Worm (Caenorhabditis elegans) whole organism, L4 larva: ENCODE measurements around the gene ptr-1.

Source experiments
- F10B5.3 ChIP-seq: sonication (generic microtip); optimal IDR thresholded peaks from 2 replicates; lab custom pipeline; 2016; ENCODE audit warnings: mild to moderate bottlenecking, missing genetic modification characterization, missing compliant biosample characterization
- F44E2.7 ChIP-seq: fragments of 200-800 bp; sonication (Bioruptor generic); IDR thresholded peaks from 2 replicates; pipeline ENCODE4 v2.1.2; 2022; ENCODE audit warnings: missing genetic modification characterization, missing compliant biosample characterization
- ZK337.2 ChIP-seq: fragments of 200-800 bp; sonication (Bioruptor generic); IDR thresholded peaks from 2 replicates; pipeline ENCODE4 v1.3.6; 2022; ENCODE audit warnings: missing genetic modification reagents, missing genetic modification characterization, missing compliant biosample characterization
- aha-1 ChIP-seq: fragments of 150-350 bp; peaks from one replicate; lab custom pipeline; 2014; ENCODE audit warnings: missing biosample characterization, missing genetic modification characterization
- arid-1 ChIP-seq: fragments of 200-800 bp; sonication (Bioruptor generic); conservative IDR thresholded peaks from 2 replicates; pipeline ENCODE4 v1.3.6; 2022; ENCODE audit warnings: missing genetic modification reagents, missing genetic modification characterization, missing compliant biosample characterization
- ceh-32 ChIP-seq: sonication (generic microtip); optimal IDR thresholded peaks from 2 replicates; lab custom pipeline; 2016; ENCODE audit warnings: mild to moderate bottlenecking, missing genetic modification characterization, missing compliant biosample characterization; ENCODE audit not compliant: poor library complexity
- ceh-44 ChIP-seq: fragments of 200-800 bp; sonication (Bioruptor generic); IDR thresholded peaks from 2 replicates; pipeline ENCODE4 v1.3.6; 2022; ENCODE audit warnings: missing genetic modification reagents, missing genetic modification characterization, missing compliant biosample characterization
- ctbp-1 ChIP-seq: fragments of 200-800 bp; sonication (Bioruptor generic); IDR thresholded peaks from 2 replicates; pipeline ENCODE4 v1.3.6; 2022; ENCODE audit warnings: missing genetic modification reagents, missing genetic modification characterization, missing compliant biosample characterization
- daf-8 ChIP-seq: fragments of 200-800 bp; sonication (Bioruptor generic); IDR thresholded peaks from 2 replicates; pipeline ENCODE4 v1.3.6; 2022; ENCODE audit warnings: missing genetic modification characterization, missing compliant biosample characterization
- dmd-9 ChIP-seq: fragments of 200-800 bp; sonication (Bioruptor generic); IDR thresholded peaks from 2 replicates; pipeline ENCODE4 v1.3.6; 2022; ENCODE audit warnings: missing genetic modification reagents, missing genetic modification characterization, missing compliant biosample characterization
- egl-43 ChIP-seq: fragments of 200-800 bp; sonication (Bioruptor generic); IDR thresholded peaks from 2 replicates; pipeline ENCODE4 v1.3.6; 2022; ENCODE audit warnings: missing genetic modification reagents, missing genetic modification characterization, missing compliant biosample characterization
- gei-8 ChIP-seq: fragments of 200-800 bp; sonication (Bioruptor generic); optimal IDR thresholded peaks from 2 replicates; lab custom pipeline; 2018; ENCODE audit warnings: mild to moderate bottlenecking, missing genetic modification characterization, missing compliant biosample characterization
- hmg-1.1 ChIP-seq: fragments of 200-800 bp; sonication (Bioruptor generic); IDR thresholded peaks from 2 replicates; pipeline ENCODE4 v1.3.6; 2022; ENCODE audit warnings: missing genetic modification reagents, missing genetic modification characterization, missing compliant biosample characterization
- lim-7 ChIP-seq: fragments of 200-800 bp; sonication (Bioruptor generic); IDR thresholded peaks from 2 replicates; pipeline ENCODE4 v1.3.6; 2022; ENCODE audit warnings: missing genetic modification characterization, missing compliant biosample characterization
- lin-1 ChIP-seq: fragments of 200-800 bp; sonication (Bioruptor generic); IDR thresholded peaks from 2 replicates; pipeline ENCODE4 v1.3.6; 2022; ENCODE audit warnings: missing genetic modification reagents, missing genetic modification characterization, missing compliant biosample characterization
- lin-15B ChIP-seq: fragments of 150-350 bp; sonication (generic microtip); optimal IDR thresholded peaks from 3 replicates; lab custom pipeline; 2014; ENCODE audit warnings: missing biosample characterization, missing genetic modification characterization
- lin-39 ChIP-seq: fragments of 150-350 bp; optimal IDR thresholded peaks from 2 replicates; lab custom pipeline; 2014; ENCODE audit warnings: missing biosample characterization, missing genetic modification reagents, missing genetic modification characterization
- mdl-1 ChIP-seq, 2 experiments: fragments of 150-350 bp in 1 of 2; sonication (generic microtip) in 1 of 2; optimal IDR thresholded peaks; 2 replicates each; lab custom pipeline; 2014 to 2017; ENCODE audit warnings: missing biosample characterization in 2 of 2, missing genetic modification characterization in 2 of 2
- mes-2 ChIP-seq: sonication (generic microtip); optimal IDR thresholded peaks from 2 replicates; lab custom pipeline; 2016; ENCODE audit warnings: missing genotype, mild to moderate bottlenecking, missing genetic modification characterization, missing compliant biosample characterization; ENCODE audit not compliant: poor library complexity, severe bottlenecking
- mxl-3 ChIP-seq: fragments of 200-800 bp; sonication (Bioruptor generic); optimal IDR thresholded peaks from 2 replicates; lab custom pipeline; 2018; ENCODE audit warnings: mild to moderate bottlenecking, missing genetic modification characterization, missing compliant biosample characterization
- nhr-102 ChIP-seq: sonication (generic microtip); optimal IDR thresholded peaks from 2 replicates; lab custom pipeline; 2016; ENCODE audit warnings: mild to moderate bottlenecking, missing genetic modification characterization, moderate library complexity, missing compliant biosample characterization
- nhr-111 ChIP-seq: fragments of 200-800 bp; sonication (Bioruptor generic); optimal IDR thresholded peaks from 2 replicates; lab custom pipeline; 2018; ENCODE audit warnings: mild to moderate bottlenecking, missing genetic modification characterization, missing compliant biosample characterization
- nhr-48 ChIP-seq: sonication (generic microtip); optimal IDR thresholded peaks from 2 replicates; lab custom pipeline; 2016; ENCODE audit warnings: mild to moderate bottlenecking, missing genetic modification characterization, missing compliant biosample characterization
- set-16 ChIP-seq: fragments of 200-800 bp; sonication (Bioruptor generic); IDR thresholded peaks from 2 replicates; pipeline ENCODE4 v1.3.6; 2022; ENCODE audit warnings: missing genetic modification reagents, missing genetic modification characterization, missing compliant biosample characterization
- snpc-1.2 ChIP-seq: fragments of 200-800 bp; sonication (Bioruptor generic); IDR thresholded peaks from 2 replicates; pipeline ENCODE4 v1.3.6; 2022; ENCODE audit warnings: missing genetic modification reagents, missing genetic modification characterization, missing compliant biosample characterization
- tra-1 ChIP-seq: fragments of 200-800 bp; sonication (Bioruptor generic); IDR thresholded peaks from 2 replicates; pipeline ENCODE4 v1.3.6; 2022; ENCODE audit warnings: missing genetic modification reagents, missing genetic modification characterization, missing compliant biosample characterization
- unc-62 ChIP-seq, 3 experiments: fragments of 150-350 bp in 1 of 3; sonication (generic microtip); optimal IDR thresholded peaks in 2 of 3; peaks in 1 of 3; 1 replicate in 1 of 3; 2 replicates in 2 of 3; lab custom pipeline; 2014 to 2017; ENCODE audit warnings: missing biosample characterization in 3 of 3, missing genetic modification characterization in 3 of 3, missing genetic modification reagents in 3 of 3, missing genotype in 1 of 3

The ptr-1 gene

DNA sequence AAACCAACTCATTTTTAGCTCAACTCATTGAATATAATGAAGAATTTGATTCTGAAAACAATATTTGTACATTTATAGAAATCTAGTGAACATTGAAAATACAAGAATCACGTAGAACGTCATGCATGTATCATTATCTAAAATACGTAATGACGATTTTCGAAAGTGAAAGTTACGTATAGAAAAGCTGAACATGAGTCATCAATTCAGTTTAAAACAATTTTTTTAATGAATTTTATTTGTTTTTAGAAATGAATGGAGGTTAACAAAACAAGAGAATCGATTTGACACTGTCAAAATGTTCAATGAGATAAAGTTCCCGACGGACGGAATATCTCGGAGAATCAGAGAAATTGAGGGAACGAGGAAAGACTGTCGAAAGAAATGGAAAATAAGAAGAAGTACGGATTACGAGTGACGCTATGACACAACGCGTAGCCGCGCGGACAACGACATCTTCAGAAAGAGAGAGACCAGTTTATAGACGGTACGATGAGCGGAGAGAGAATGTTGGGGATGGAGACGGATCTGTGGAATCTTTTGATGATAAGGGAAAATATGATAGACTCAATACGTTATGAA is at the start of gene ptr-1:
Gene ptr-1, minus strand, starts transcription at position 51 of the 582 bp plus-strand sequence.
- TF ChIP-seq dmd-9 (GFP tag; lab: Robert Waterston, UW), result no peak
- TF ChIP-seq, all 104 proteins: peak for 0

DNA sequence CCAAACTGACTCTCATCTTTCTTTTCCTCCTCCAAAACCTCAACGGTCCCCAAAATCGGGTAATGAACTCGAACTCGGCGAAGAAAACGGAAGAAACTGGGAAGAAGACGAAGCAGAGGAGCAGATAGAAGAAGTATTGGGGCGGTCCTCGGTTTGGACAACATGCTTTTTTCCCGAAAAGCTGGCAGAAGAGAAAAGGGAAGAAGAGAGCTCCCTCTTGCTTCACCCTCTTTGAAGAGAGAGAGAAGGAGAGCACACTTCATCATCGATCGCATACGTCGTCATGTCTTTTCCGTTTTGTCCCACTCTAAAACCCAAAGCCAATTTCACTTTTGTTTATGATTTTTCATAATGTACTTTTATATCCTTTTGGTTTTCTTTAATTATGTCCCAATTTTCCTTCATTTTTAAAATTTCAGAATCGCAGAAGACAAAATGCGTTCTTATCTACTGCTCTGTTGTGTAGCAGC is 44.2 kb upstream of the ptr-1 start, which contains the start of gene F07C3.2:
Gene F07C3.2, plus strand, starts transcription at position 420 of the 470 bp plus-strand sequence.
- TF ChIP-seq nhr-111 (GFP tag; lab: Kevin White, UChicago), result no peak
- TF ChIP-seq mes-2 (tag; lab: Kevin White, UChicago), result no peak
- peak; percentile 39; the same call in 1 of the 2 replicates for TF ChIP-seq hmg-1.1 (GFP tag; lab: Robert Waterston, UW)
- 0 out of 2 replicates have a peak, but pooled peaks have one; percentile 34 for TF ChIP-seq ctbp-1 (GFP tag; lab: Robert Waterston, UW)
- peak in 1 of 2 experiments; percentile 1 for TF ChIP-seq unc-62 (GFP tag; optimal IDR thresholded peaks at IDR 0.05 in 1 of 2; lab: Kevin White, UChicago)
- no peak for TF ChIP-seq unc-62 (tag; optimal IDR thresholded peaks at IDR 0.05; lab: Kevin White, UChicago)
- TF ChIP-seq tra-1 (GFP tag; lab: Robert Waterston, UW), result 0 out of 2 replicates have a peak, but pooled peaks have one; percentile 15
- TF ChIP-seq, all 104 proteins: peak for 4

DNA sequence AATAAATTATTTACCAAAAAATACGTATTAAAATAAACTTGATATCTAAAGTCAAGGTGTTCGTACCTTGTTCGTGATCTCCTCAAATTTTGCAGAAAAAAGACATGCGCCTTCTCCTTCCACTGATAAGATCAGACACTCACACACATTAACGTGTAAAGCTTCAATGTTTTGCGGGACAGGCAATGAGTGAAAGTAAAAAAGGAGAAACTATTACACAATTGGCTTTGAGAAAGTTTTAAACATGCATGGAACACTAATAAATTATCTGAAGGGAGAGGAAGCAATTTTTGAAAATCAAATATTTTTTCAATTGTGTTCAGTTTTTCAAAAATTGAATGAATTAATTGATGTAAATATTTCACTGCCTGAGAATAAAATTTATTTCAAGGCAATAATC is 43.5 kb upstream of the ptr-1 start:
- no peak for TF ChIP-seq ceh-32 (tag; lab: Kevin White, UChicago)
- peak; percentile 33 for TF ChIP-seq nhr-48 (tag; lab: Kevin White, UChicago)
- TF ChIP-seq, all 104 proteins: peak for 1

DNA sequence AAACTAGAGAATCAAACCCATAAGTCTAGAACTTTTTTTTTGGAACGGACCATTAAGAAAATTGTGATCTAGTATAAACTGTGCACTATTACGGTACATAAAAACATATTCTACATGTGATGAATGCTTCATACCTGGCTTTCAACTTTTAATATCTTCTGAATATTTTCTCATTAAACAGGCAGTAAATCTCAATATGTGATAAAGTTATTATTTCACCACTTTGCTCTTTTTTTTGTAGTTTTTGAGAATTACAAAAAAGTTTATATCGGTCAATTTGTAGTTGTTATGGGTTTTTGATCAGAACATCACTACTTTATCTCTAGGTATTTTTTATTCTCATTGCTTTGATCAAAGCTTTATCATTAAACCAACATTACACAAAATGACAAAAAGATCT is 42.9 kb upstream of the ptr-1 start:
- TF ChIP-seq ctbp-1 (GFP tag; lab: Robert Waterston, UW) (no peak), aha-1 (tag; lab: Kevin White, UChicago) (peak; percentile 95)

DNA sequence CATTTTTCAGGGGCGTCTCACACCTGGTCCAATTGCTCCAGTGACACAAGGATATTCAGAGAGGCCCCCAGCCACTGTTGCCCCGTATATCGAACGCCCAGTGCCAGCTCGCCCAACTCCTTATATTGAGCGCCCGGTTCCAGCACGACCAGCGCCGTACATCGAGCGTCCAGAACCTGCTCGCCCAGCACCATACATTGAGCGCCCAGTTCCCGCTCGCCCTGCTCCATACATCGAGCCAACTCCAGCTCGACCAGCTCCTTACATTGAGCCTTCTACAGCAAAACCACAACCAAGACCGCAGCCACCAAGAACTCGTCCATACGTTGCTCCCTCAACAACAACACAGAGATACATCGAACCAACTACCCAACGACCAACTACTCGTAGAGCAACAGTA is 41.3 kb upstream of the ptr-1 start:
- TF ChIP-seq set-16 (GFP tag; lab: Robert Waterston, UW), result peak; percentile 72; the same call in 1 of the 2 replicates
- peak; percentile 38; the same call in 1 of the 2 replicates for TF ChIP-seq egl-43 (GFP tag; lab: Robert Waterston, UW)
- TF ChIP-seq nhr-48 (tag; lab: Kevin White, UChicago), result no peak

DNA sequence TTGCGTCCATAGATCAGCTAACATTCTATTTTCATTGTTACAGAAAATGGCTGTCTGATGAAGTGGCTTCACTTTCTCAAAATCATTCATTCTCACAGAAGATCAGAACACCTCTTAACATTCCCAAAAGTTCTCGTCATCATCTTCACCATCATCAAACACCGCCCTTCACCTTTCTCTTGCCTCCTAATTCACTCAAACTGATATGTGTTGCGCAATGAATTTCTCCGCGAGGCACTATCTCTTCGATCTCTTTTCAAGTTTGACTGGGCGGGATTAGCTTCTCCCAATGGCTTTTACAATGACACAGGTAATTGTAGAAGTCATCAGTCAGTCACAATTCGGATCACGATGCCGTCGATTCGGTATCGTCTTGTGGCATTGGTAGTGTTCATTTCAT is 40.0 kb upstream of the ptr-1 start, which contains the start of gene grd-6:
Gene grd-6, plus strand, starts transcription at position 301 of the 400 bp plus-strand sequence.
- no peak for TF ChIP-seq mdl-1 (tag; optimal IDR thresholded peaks at IDR 0.05; lab: Kevin White, UChicago)
- no peak for TF ChIP-seq aha-1 (tag; lab: Kevin White, UChicago)
- TF ChIP-seq lim-7 (GFP tag; lab: Robert Waterston, UW), result no peak
- no peak for TF ChIP-seq F44E2.7 (GFP tag; lab: Robert Waterston, UW)
- TF ChIP-seq tra-1 (GFP tag; lab: Robert Waterston, UW), result no peak
- no peak for TF ChIP-seq gei-8
- TF ChIP-seq nhr-102 (tag; lab: Kevin White, UChicago), result no peak
- no peak for TF ChIP-seq F10B5.3 (tag; lab: Kevin White, UChicago)
- TF ChIP-seq lin-15B, result no peak
- no peak for TF ChIP-seq lin-39
- no peak for TF ChIP-seq ceh-44 (GFP tag; lab: Robert Waterston, UW)
- TF ChIP-seq daf-8 (GFP tag; lab: Robert Waterston, UW), result no peak
- TF ChIP-seq arid-1, result no peak
- TF ChIP-seq mxl-3 (GFP tag; lab: Kevin White, UChicago), result no peak
- TF ChIP-seq ZK337.2 (GFP tag; lab: Robert Waterston, UW), result no peak
- TF ChIP-seq snpc-1.2, result no peak
- TF ChIP-seq lin-1 (GFP tag; lab: Robert Waterston, UW), result no peak
